Fruit fly (Drosophila melanogaster) S2 (cell line): ENCODE data around the gene fz2.

ENCODE experiments used
- CG8478 ChIP-seq: fragments of >200 bp; optimal IDR thresholded peaks from 2 replicates; lab custom pipeline; 2018
- CTCF ChIP-seq, 2 experiments: fragments of >200 bp; optimal IDR thresholded peaks; 2 replicates each; lab custom pipeline; 2018

Gene fz2

dm6 chr3L:19214223-19214622, 20.9 kb downstream of the fz2 start:
- TF ChIP-seq CG8478 (lab: Kevin White, UChicago) (no peak), CTCF (optimal IDR thresholded peaks at IDR 0.05; lab: Kevin White, UChicago) (no peak)

- TF ChIP-seq CG8478 (lab: Kevin White, UChicago): no peak
- no peak for TF ChIP-seq CTCF (optimal IDR thresholded peaks at IDR 0.05; lab: Kevin White, UChicago)
Observed at dm6 chr3L:19205764-19206163, 29.4 kb downstream of the fz2 start.

dm6 chr3L:19204402-19204801, 30.8 kb downstream of the fz2 start:
- TF ChIP-seq CG8478 (lab: Kevin White, UChicago) (no peak), CTCF (optimal IDR thresholded peaks at IDR 0.05; lab: Kevin White, UChicago) (no peak)

- TF ChIP-seq CG8478 (lab: Kevin White, UChicago): no peak
- no peak for TF ChIP-seq CTCF (optimal IDR thresholded peaks at IDR 0.05; lab: Kevin White, UChicago)
Observed at dm6 chr3L:19202116-19202515, 33.1 kb downstream of the fz2 start.

- TF ChIP-seq CG8478 (lab: Kevin White, UChicago): no peak
- no peak for TF ChIP-seq CTCF (optimal IDR thresholded peaks at IDR 0.05; lab: Kevin White, UChicago)
Observed at dm6 chr3L:19200393-19200792, 34.8 kb downstream of the fz2 start.

dm6 chr3L:19199680-19200278, 35.4 kb downstream of the fz2 start:
- TF ChIP-seq CTCF (optimal IDR thresholded peaks at IDR 0.05; lab: Kevin White, UChicago): no peak
- TF ChIP-seq CG8478 (lab: Kevin White, UChicago): no peak

dm6 chr3L:19198772-19199171, 36.4 kb downstream of the fz2 start:
- no peak for TF ChIP-seq CG8478 (lab: Kevin White, UChicago)
- TF ChIP-seq CTCF (optimal IDR thresholded peaks at IDR 0.05; lab: Kevin White, UChicago): no peak

dm6 chr3L:19197321-19197720, 37.9 kb downstream of the fz2 start:
- TF ChIP-seq CTCF (optimal IDR thresholded peaks at IDR 0.05; lab: Kevin White, UChicago): no peak
- no peak for TF ChIP-seq CG8478 (lab: Kevin White, UChicago)

- TF ChIP-seq CTCF (optimal IDR thresholded peaks at IDR 0.05; lab: Kevin White, UChicago) (no peak), CG8478 (lab: Kevin White, UChicago) (no peak)
Observed at dm6 chr3L:19196654-19197053, 38.5 kb downstream of the fz2 start.

- TF ChIP-seq CTCF (optimal IDR thresholded peaks at IDR 0.05; lab: Kevin White, UChicago) (no peak), CG8478 (lab: Kevin White, UChicago) (no peak)
Observed at dm6 chr3L:19196112-19196511, 39.1 kb downstream of the fz2 start.

- TF ChIP-seq CG8478 (lab: Kevin White, UChicago) (no peak), CTCF (optimal IDR thresholded peaks at IDR 0.05; lab: Kevin White, UChicago) (no peak)
Observed at dm6 chr3L:19194066-19194683, 41.0 kb downstream of the fz2 start.

dm6 chr3L:19193154-19193553, 42.0 kb downstream of the fz2 start:
- TF ChIP-seq CTCF (optimal IDR thresholded peaks at IDR 0.05; lab: Kevin White, UChicago) (no peak), CG8478 (lab: Kevin White, UChicago) (no peak)

dm6 chr3L:19191874-19192631, 43.1 kb downstream of the fz2 start:
- TF ChIP-seq CG8478 (lab: Kevin White, UChicago) (no peak), CTCF (optimal IDR thresholded peaks at IDR 0.05; lab: Kevin White, UChicago) (no peak)

dm6 chr3L:19190791-19191190, 44.4 kb downstream of the fz2 start:
- TF ChIP-seq CG8478 (lab: Kevin White, UChicago): no peak
- no peak for TF ChIP-seq CTCF (optimal IDR thresholded peaks at IDR 0.05; lab: Kevin White, UChicago)

- TF ChIP-seq CG8478 (lab: Kevin White, UChicago) (no peak), CTCF (optimal IDR thresholded peaks at IDR 0.05; lab: Kevin White, UChicago) (no peak)
Observed at dm6 chr3L:19190198-19190597, 45.0 kb downstream of the fz2 start.
